Fruit fly (Drosophila melanogaster): ENCODE results near the gene jumu.

Gene jumu

dm6 chr3R:10332823-10333263 lies 17.1 kb upstream of the jumu start, which contains the start of gene sle:
TSS of gene sle (plus strand) at chr3R:10333115.
- TF ChIP-seq ham (GFP tag; IDR thresholded peaks at IDR 0.05): no peak
- no peak for TF ChIP-seq CG31365 (tag; optimal IDR thresholded peaks at IDR 0.05)
- no peak for TF ChIP-seq slou (GFP tag; optimal IDR thresholded peaks at IDR 0.05)
- peak; percentile 43 for TF ChIP-seq CG1602 (GFP tag; optimal IDR thresholded peaks at IDR 0.05)
- TF ChIP-seq sc (optimal IDR thresholded peaks at IDR 0.05): no peak
- no peak for TF ChIP-seq sc (GFP tag; optimal IDR thresholded peaks at IDR 0.05)
- TF ChIP-seq Xrp1 (GFP tag; IDR thresholded peaks at IDR 0.05): peak; percentile 67
- peak; percentile 18 for TF ChIP-seq CG1792 (GFP tag; optimal IDR thresholded peaks at IDR 0.05)
- no peak for TF ChIP-seq NK7.1 (GFP tag; optimal IDR thresholded peaks at IDR 0.05)
- TF ChIP-seq CG18764 (GFP tag; optimal IDR thresholded peaks at IDR 0.05): peak; percentile 11
- TF ChIP-seq Neu2 (GFP tag; optimal IDR thresholded peaks at IDR 0.05; ENCODE audit: borderline replicate concordance): peak; percentile 92
- peak; percentile 77 for TF ChIP-seq gro (GFP tag; optimal IDR thresholded peaks at IDR 0.05)
- no peak for TF ChIP-seq H15 (GFP tag; IDR thresholded peaks at IDR 0.05)
- peak; percentile 93 for TF ChIP-seq Sin3A (optimal IDR thresholded peaks at IDR 0.05)
- no peak for TF ChIP-seq Dip2 (GFP tag; IDR thresholded peaks at IDR 0.05)
- TF ChIP-seq kah (GFP tag; optimal IDR thresholded peaks at IDR 0.05): no peak
- peak; percentile 48 to 57 for TF ChIP-seq chif (GFP tag; optimal IDR thresholded peaks at IDR 0.05)
- peak; percentile 81 for TF ChIP-seq trem (tag; optimal IDR thresholded peaks at IDR 0.05)
- TF ChIP-seq CG7357 (GFP tag; IDR thresholded peaks at IDR 0.05): no peak
- peak in 1 of 2 experiments; percentile 65 for TF ChIP-seq crp (GFP tag; optimal IDR thresholded peaks at IDR 0.05)
- peak; percentile 21 for TF ChIP-seq btn (GFP tag; optimal IDR thresholded peaks at IDR 0.05)
- no peak for TF ChIP-seq CG15269 (tag; optimal IDR thresholded peaks at IDR 0.05)
- peak; percentile 63 for TF ChIP-seq CTCF (GFP tag; optimal IDR thresholded peaks at IDR 0.05)
- TF ChIP-seq p53 (GFP tag; optimal IDR thresholded peaks at IDR 0.05): peak; percentile 43
- TF ChIP-seq CG33213 (GFP tag; optimal IDR thresholded peaks at IDR 0.05): peak; percentile 42
- peak; percentile 45 for TF ChIP-seq CG10431 (GFP tag; optimal IDR thresholded peaks at IDR 0.05)
- no peak for TF ChIP-seq chinmo (GFP tag; IDR thresholded peaks at IDR 0.05; ENCODE audit: partially characterized antibody)
- peak; percentile 33 for TF ChIP-seq CG33557 (GFP tag; optimal IDR thresholded peaks at IDR 0.05)
- TF ChIP-seq salm (tag; optimal IDR thresholded peaks at IDR 0.05): no peak
- TF ChIP-seq crc (GFP tag; optimal IDR thresholded peaks at IDR 0.05): no peak
- TF ChIP-seq CG13296 (GFP tag; optimal IDR thresholded peaks at IDR 0.05): peak; percentile 59
- peak; percentile 47; the same call in 1 of the 2 replicates for TF ChIP-seq amos (GFP tag; IDR thresholded peaks at IDR 0.05; ENCODE audit: partially characterized antibody)
- TF ChIP-seq CG17829 (tag; optimal IDR thresholded peaks at IDR 0.05): peak; percentile 51
- TF ChIP-seq maf-S (GFP tag; optimal IDR thresholded peaks at IDR 0.05): peak; percentile 50
- no peak for TF ChIP-seq Aef1 (GFP tag; IDR thresholded peaks at IDR 0.05)
- TF ChIP-seq CG8359 (GFP tag; optimal IDR thresholded peaks at IDR 0.05; ENCODE audit: borderline replicate concordance): no peak
- TF ChIP-seq Hr39 (optimal IDR thresholded peaks at IDR 0.05): no peak
- TF ChIP-seq run (tag; optimal IDR thresholded peaks at IDR 0.05): no peak
- TF ChIP-seq GATAe (GFP tag; conservative IDR thresholded peaks at IDR 0.05): no peak
- peak; percentile 67 for TF ChIP-seq HLH54F (GFP tag; optimal IDR thresholded peaks at IDR 0.05)
- no peak for TF ChIP-seq gcm (GFP tag; optimal IDR thresholded peaks at IDR 0.05)
- peak; percentile 49 for TF ChIP-seq CG10654 (GFP tag; optimal IDR thresholded peaks at IDR 0.05)
- TF ChIP-seq Antp (GFP tag; optimal IDR thresholded peaks at IDR 0.05): peak; percentile 62
- TF ChIP-seq Med (GFP tag): peak; percentile 96
- TF ChIP-seq Ptx1 (GFP tag; IDR thresholded peaks at IDR 0.05): peak; percentile 38; the same call in 1 of the 2 replicates
- TF ChIP-seq CG3065 (GFP tag; optimal IDR thresholded peaks at IDR 0.05): no peak
- peak; percentile 50 for TF ChIP-seq Bdp1 (GFP tag; optimal IDR thresholded peaks at IDR 0.05)
- no peak for TF ChIP-seq CG32772 (GFP tag; IDR thresholded peaks at IDR 0.05)
- TF ChIP-seq grau (tag; optimal IDR thresholded peaks at IDR 0.05): peak; percentile 53
- peak; percentile 55 for TF ChIP-seq NfI (GFP tag; optimal IDR thresholded peaks at IDR 0.05)
- no peak for TF ChIP-seq odd (GFP tag; optimal IDR thresholded peaks at IDR 0.05)
- TF ChIP-seq zen (tag; optimal IDR thresholded peaks at IDR 0.05): peak; percentile 64
- TF ChIP-seq ind (GFP tag; optimal IDR thresholded peaks at IDR 0.05): peak; percentile 64
